Worm (Caenorhabditis elegans): ENCODE data around the gene pid-1.

pid-1 gene

ce11 chrII:7675752-7676151 lies 14.6 kb downstream of the pid-1 start:
- TF ChIP-seq ceh-9 (tag; optimal IDR thresholded peaks at IDR 0.05) = no peak
- no peak for TF ChIP-seq tbx-2 (tag; optimal IDR thresholded peaks at IDR 0.05)
- no peak for TF ChIP-seq unc-62 (GFP tag; optimal IDR thresholded peaks at IDR 0.05)
- TF ChIP-seq ztf-11 (tag; optimal IDR thresholded peaks at IDR 0.05) = no peak
- TF ChIP-seq ceh-16 (tag; optimal IDR thresholded peaks at IDR 0.05) = no peak
- TF ChIP-seq sea-2 (GFP tag; optimal IDR thresholded peaks at IDR 0.05) = no peak
- TF ChIP-seq ceh-82 (tag; optimal IDR thresholded peaks at IDR 0.05) = no peak
- no peak for TF ChIP-seq lin-39 (tag; optimal IDR thresholded peaks at IDR 0.05)
- TF ChIP-seq lsy-12 (tag; optimal IDR thresholded peaks at IDR 0.05) = no peak
- TF ChIP-seq nhr-43 (tag; optimal IDR thresholded peaks at IDR 0.05; ENCODE audit: poor library complexity, severe bottlenecking) = no peak
- no peak for TF ChIP-seq ama-1 (optimal IDR thresholded peaks at IDR 0.05)
- no peak for TF ChIP-seq skn-1 (tag; optimal IDR thresholded peaks at IDR 0.05)
- no peak for TF ChIP-seq egl-5 (tag; optimal IDR thresholded peaks at IDR 0.05)
- TF ChIP-seq jun-1 (tag; optimal IDR thresholded peaks at IDR 0.05) = no peak
- no peak for TF ChIP-seq daf-12 (tag; optimal IDR thresholded peaks at IDR 0.05)
- no peak for TF ChIP-seq mdl-1 (tag; optimal IDR thresholded peaks at IDR 0.05)
- no peak for TF ChIP-seq R02D3.7 (tag; optimal IDR thresholded peaks at IDR 0.05)
- no peak for TF ChIP-seq zag-1 (tag; optimal IDR thresholded peaks at IDR 0.05)
- TF ChIP-seq fkh-10 (GFP tag; optimal IDR thresholded peaks at IDR 0.05) = no peak

- TF ChIP-seq ztf-4 (tag; optimal IDR thresholded peaks at IDR 0.05) (no peak), ceh-82 (tag; optimal IDR thresholded peaks at IDR 0.05) (no peak), nfya-1 (tag; optimal IDR thresholded peaks at IDR 0.05; ENCODE audit: insufficient read depth) (no peak), fkh-2 (tag; optimal IDR thresholded peaks at IDR 0.05) (no peak), lsy-12 (tag; optimal IDR thresholded peaks at IDR 0.05) (no peak), egl-5 (tag; optimal IDR thresholded peaks at IDR 0.05) (no peak), mdl-1 (tag; optimal IDR thresholded peaks at IDR 0.05) (no peak)
These were observed 18.7 kb downstream of the pid-1 start, which contains the start of gene lir-1 for ce11 chrII:7671705-7672104. TSS of gene lir-1 (plus strand) at chrII:7672005.

ce11 chrII:7670039-7670438 lies 20.3 kb downstream of the pid-1 start:
- TF ChIP-seq nhr-11 (tag; optimal IDR thresholded peaks at IDR 0.05) = no peak
- TF ChIP-seq elt-3 (tag; optimal IDR thresholded peaks at IDR 0.05) = no peak
- peak; percentile 66 for TF ChIP-seq ceh-28 (tag; optimal IDR thresholded peaks at IDR 0.05)
- TF ChIP-seq lin-15B (tag; optimal IDR thresholded peaks at IDR 0.05) = no peak

ce11 chrII:7669409-7669808 lies 20.9 kb downstream of the pid-1 start:
- TF ChIP-seq skn-1 (tag; optimal IDR thresholded peaks at IDR 0.05) = no peak
- TF ChIP-seq nhr-77 (tag; optimal IDR thresholded peaks at IDR 0.05) = no peak
- TF ChIP-seq snpc-4 (tag; optimal IDR thresholded peaks at IDR 0.05) = peak; percentile 66
- TF ChIP-seq elt-2 (tag; optimal IDR thresholded peaks at IDR 0.05) = peak; percentile 14
- no peak for TF ChIP-seq nhr-43 (tag; optimal IDR thresholded peaks at IDR 0.05; ENCODE audit: poor library complexity, severe bottlenecking)
- peak; percentile 71 for TF ChIP-seq nfya-1 (tag; optimal IDR thresholded peaks at IDR 0.05; ENCODE audit: insufficient read depth)
- TF ChIP-seq nhr-12 (tag; optimal IDR thresholded peaks at IDR 0.05) = no peak
- no peak for TF ChIP-seq ceh-28 (tag; optimal IDR thresholded peaks at IDR 0.05)
- TF ChIP-seq nhr-28 (tag; optimal IDR thresholded peaks at IDR 0.05) = no peak
- TF ChIP-seq nhr-237 (tag; optimal IDR thresholded peaks at IDR 0.05) = no peak
- TF ChIP-seq egl-27 (tag; optimal IDR thresholded peaks at IDR 0.05) = no peak
- TF ChIP-seq pha-4 (tag; optimal IDR thresholded peaks at IDR 0.05) = peak; percentile 45
- TF ChIP-seq mml-1 (tag; optimal IDR thresholded peaks at IDR 0.05) = no peak
- no peak for TF ChIP-seq jun-1 (tag; optimal IDR thresholded peaks at IDR 0.05)
- TF ChIP-seq ceh-16 (tag; optimal IDR thresholded peaks at IDR 0.05) = no peak
- TF ChIP-seq ama-1 (optimal IDR thresholded peaks at IDR 0.05) = no peak
- TF ChIP-seq ceh-82 (tag; optimal IDR thresholded peaks at IDR 0.05) = no peak
- TF ChIP-seq fkh-2 (tag; optimal IDR thresholded peaks at IDR 0.05) = no peak
- TF ChIP-seq egl-5 (tag; optimal IDR thresholded peaks at IDR 0.05) = no peak
- TF ChIP-seq R02D3.7 (tag; optimal IDR thresholded peaks at IDR 0.05) = no peak
- no peak for TF ChIP-seq nhr-67 (tag; optimal IDR thresholded peaks at IDR 0.05)
- TF ChIP-seq nhr-76 (tag; optimal IDR thresholded peaks at IDR 0.05) = no peak
- TF ChIP-seq sea-2 (GFP tag; optimal IDR thresholded peaks at IDR 0.05) = no peak
- no peak for TF ChIP-seq nhr-11 (tag; optimal IDR thresholded peaks at IDR 0.05)
- TF ChIP-seq nhr-23 (tag; optimal IDR thresholded peaks at IDR 0.05) = no peak
- peak; percentile 20 for TF ChIP-seq nhr-25 (tag; optimal IDR thresholded peaks at IDR 0.05)
- TF ChIP-seq fkh-10 (GFP tag; optimal IDR thresholded peaks at IDR 0.05) = peak; percentile 9
- TF ChIP-seq hmg-11 (tag; optimal IDR thresholded peaks at IDR 0.05) = peak; percentile 74
- TF ChIP-seq ZK546.5 (tag; optimal IDR thresholded peaks at IDR 0.05) = no peak
- TF ChIP-seq zag-1 (tag; optimal IDR thresholded peaks at IDR 0.05) = no peak
- TF ChIP-seq pqm-1 (tag; optimal IDR thresholded peaks at IDR 0.05) = no peak
- no peak for TF ChIP-seq eor-1 (tag; optimal IDR thresholded peaks at IDR 0.05)
- TF ChIP-seq ztf-11 (tag; optimal IDR thresholded peaks at IDR 0.05) = no peak
- no peak for TF ChIP-seq aly-2 (tag; optimal IDR thresholded peaks at IDR 0.05)
- TF ChIP-seq daf-12 (tag; optimal IDR thresholded peaks at IDR 0.05) = no peak
- TF ChIP-seq lsy-12 (tag; optimal IDR thresholded peaks at IDR 0.05) = no peak
- TF ChIP-seq lin-39 (tag; optimal IDR thresholded peaks at IDR 0.05) = peak; percentile 58
- no peak for TF ChIP-seq ceh-9 (tag; optimal IDR thresholded peaks at IDR 0.05)
- TF ChIP-seq unc-39 (tag; optimal IDR thresholded peaks at IDR 0.05) = no peak
- no peak for TF ChIP-seq unc-62 (GFP tag; optimal IDR thresholded peaks at IDR 0.05)
- TF ChIP-seq lin-15B (tag; optimal IDR thresholded peaks at IDR 0.05) = peak; percentile 46

Measured in whole organism, L3 larva.